Fruit fly (Drosophila melanogaster): Measurements from ENCODE around the gene Oatp33Ea.
A peak's percentile ranks its signal among the peaks of the same experiment; 100 is the strongest.

Gene Oatp33Ea

dm6 chr2L:12460767-12461739, 15.3 kb upstream of the Oatp33Ea start (continued):
- TF ChIP-seq Camta (GFP tag; optimal IDR thresholded peaks at IDR 0.05) (no peak), z (GFP tag; IDR thresholded peaks at IDR 0.05) (peak; percentile 96), Ssrp (tag; optimal IDR thresholded peaks at IDR 0.05) (no peak), CG4424 (GFP tag; optimal IDR thresholded peaks at IDR 0.05) (no peak), CG2120 (GFP tag; optimal IDR thresholded peaks at IDR 0.05) (peak; percentile 58), CG11560 (tag; IDR thresholded peaks at IDR 0.05) (no peak), CG11247 (GFP tag; IDR thresholded peaks at IDR 0.05) (peak; percentile 15; the same call in 1 of the 2 replicates), sima (GFP tag; optimal IDR thresholded peaks at IDR 0.05) (no peak), CG34224 (GFP tag; IDR thresholded peaks at IDR 0.05; ENCODE audit: partially characterized antibody) (peak; percentile 46; the same call in 2 of the 3 replicates), h (optimal IDR thresholded peaks at IDR 0.05) (no peak), Jarid2 (GFP tag; optimal IDR thresholded peaks at IDR 0.05) (peak; percentile 88), Ets97D (GFP tag; optimal IDR thresholded peaks at IDR 0.05) (no peak), CG1603 (tag; optimal IDR thresholded peaks at IDR 0.05) (peak; percentile 26), ara (GFP tag; IDR thresholded peaks at IDR 0.05) (peak; percentile 48; the same call in 1 of the 2 replicates), ewg (GFP tag; optimal IDR thresholded peaks at IDR 0.05) (peak; percentile 86), sna (GFP tag; IDR thresholded peaks at IDR 0.05; ENCODE audit: partially characterized antibody) (no peak), CG9817 (tag; optimal IDR thresholded peaks at IDR 0.05) (peak; percentile 16), CG3281 (GFP tag; optimal IDR thresholded peaks at IDR 0.05) (peak; percentile 86), fd96Cb (tag; optimal IDR thresholded peaks at IDR 0.05) (no peak), CG9215 (GFP tag; IDR thresholded peaks at IDR 0.05) (no peak), CG31388 (GFP tag; optimal IDR thresholded peaks at IDR 0.05) (no peak), tup (GFP tag; optimal IDR thresholded peaks at IDR 0.05) (peak; percentile 13), CG9797 (GFP tag; optimal IDR thresholded peaks at IDR 0.05) (no peak), PHDP (tag; optimal IDR thresholded peaks at IDR 0.05) (peak; percentile 61), CG2712 (tag; optimal IDR thresholded peaks at IDR 0.05) (peak; percentile 54), odd (GFP tag; optimal IDR thresholded peaks at IDR 0.05) (peak; percentile 71), grn (GFP tag; optimal IDR thresholded peaks at IDR 0.05) (peak; percentile 35), Hr51 (GFP tag; optimal IDR thresholded peaks at IDR 0.05) (peak; percentile 26 to 35), NFAT (GFP tag; IDR thresholded peaks at IDR 0.05) (peak; percentile 50; the same call in 1 of the 2 replicates), corto (GFP tag; optimal IDR thresholded peaks at IDR 0.05) (peak; percentile 61), sug (tag; optimal IDR thresholded peaks at IDR 0.05) (peak; percentile 75), grau (tag; optimal IDR thresholded peaks at IDR 0.05) (peak; percentile 38), D (optimal IDR thresholded peaks at IDR 0.05) (no peak), D (GFP tag; optimal IDR thresholded peaks at IDR 0.05) (peak; percentile 38), nmo (GFP tag; optimal IDR thresholded peaks at IDR 0.05) (peak; percentile 16), CG17612 (GFP tag; IDR thresholded peaks at IDR 0.05) (no peak), ftz-f1 (GFP tag; optimal IDR thresholded peaks at IDR 0.05) (no peak), Asciz (GFP tag; optimal IDR thresholded peaks at IDR 0.05) (peak; percentile 60), CG10654 (GFP tag; optimal IDR thresholded peaks at IDR 0.05) (peak; percentile 2), NC2α (GFP tag; optimal IDR thresholded peaks at IDR 0.05) (no peak), CG13296 (GFP tag; optimal IDR thresholded peaks at IDR 0.05) (peak; percentile 89), nerfin-1 (tag; optimal IDR thresholded peaks at IDR 0.05) (peak; percentile 92), CG7928 (GFP tag; optimal IDR thresholded peaks at IDR 0.05) (no peak), Chrac-16 (GFP tag; optimal IDR thresholded peaks at IDR 0.05) (no peak), CG7987 (GFP tag; optimal IDR thresholded peaks at IDR 0.05) (peak; percentile 67), chinmo (GFP tag; IDR thresholded peaks at IDR 0.05; ENCODE audit: partially characterized antibody) (peak; percentile 93; the same call in 2 of the 4 replicates), CG14050 (GFP tag; IDR thresholded peaks at IDR 0.05) (peak; percentile 32; the same call in 2 of the 3 replicates), CG15269 (tag; optimal IDR thresholded peaks at IDR 0.05) (peak; percentile 56)
